Fruit fly (Drosophila melanogaster): ENCODE measurements around the gene CG17026.

The CG17026 gene

DNA sequence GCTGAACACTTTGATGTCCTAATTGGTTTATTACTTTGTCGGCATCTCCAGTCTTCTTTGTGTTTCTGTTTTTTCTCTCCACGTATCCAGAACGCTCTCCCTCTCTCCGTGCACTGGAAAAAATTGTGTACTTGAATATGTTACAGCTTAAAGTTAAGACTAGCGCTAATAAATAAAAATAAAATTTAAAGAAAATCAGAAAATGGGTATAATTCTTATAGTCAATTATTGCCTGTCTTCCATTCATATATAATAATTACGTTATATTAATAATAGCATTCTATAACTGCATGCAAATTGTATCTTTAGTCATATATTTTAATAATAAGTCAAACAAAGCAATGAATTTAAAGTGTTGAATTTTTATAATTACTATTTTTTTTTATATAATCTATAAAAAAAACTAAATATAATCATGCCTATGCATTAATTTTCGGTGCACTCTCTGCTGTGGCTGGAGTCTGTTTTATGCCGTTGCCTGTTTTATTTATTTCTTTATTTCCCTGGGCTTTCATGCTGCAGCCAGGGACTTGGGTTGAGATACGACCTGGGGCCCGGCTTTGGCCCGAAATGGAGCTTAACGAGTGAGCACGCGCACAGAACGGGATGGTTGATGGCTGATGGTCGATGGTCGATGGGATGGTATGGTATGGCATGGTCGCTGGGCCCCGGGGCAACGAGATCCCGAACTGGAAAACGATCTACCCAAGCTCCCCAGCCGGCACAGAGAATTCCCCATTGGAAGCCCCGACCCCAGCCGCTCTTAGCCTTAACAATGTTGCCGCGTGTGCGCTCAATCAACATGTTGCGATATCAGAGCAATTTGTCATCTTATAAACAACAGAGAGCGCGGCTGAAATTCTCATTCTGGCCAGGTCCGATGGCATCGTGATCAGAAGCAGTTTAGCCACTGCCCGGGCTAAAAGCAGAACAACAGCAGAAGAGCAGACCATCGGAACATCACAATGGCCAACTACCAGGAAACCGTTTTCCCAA is 40.9 kb downstream of the CG17026 start (continued):
- TF ChIP-seq CG11456 (GFP tag; IDR thresholded peaks at IDR 0.05) (0 out of 3 replicates have a peak, but pooled peaks have one; percentile 42), CG13287 (GFP tag; IDR thresholded peaks at IDR 0.05; ENCODE audit: partially characterized antibody) (no peak), Pdp1 (GFP tag; optimal IDR thresholded peaks at IDR 0.05) (no peak), CG14050 (GFP tag; IDR thresholded peaks at IDR 0.05) (no peak), Vsx1 (GFP tag; optimal IDR thresholded peaks at IDR 0.05) (no peak), CG12236 (GFP tag; optimal IDR thresholded peaks at IDR 0.05) (no peak), vfl (GFP tag; optimal IDR thresholded peaks at IDR 0.05) (no peak), CG17612 (GFP tag; IDR thresholded peaks at IDR 0.05) (no peak), sug (tag; optimal IDR thresholded peaks at IDR 0.05) (no peak), Oli (tag; optimal IDR thresholded peaks at IDR 0.05) (no peak), CkIIα-i1 (GFP tag; IDR thresholded peaks at IDR 0.05) (no peak), CG34376 (GFP tag; optimal IDR thresholded peaks at IDR 0.05) (no peak), CG31224 (GFP tag; IDR thresholded peaks at IDR 0.05) (no peak), CG14965 (GFP tag; optimal IDR thresholded peaks at IDR 0.05; ENCODE audit: borderline replicate concordance) (no peak), CG8388 (GFP tag; optimal IDR thresholded peaks at IDR 0.05) (peak; percentile 37), emc (GFP tag; optimal IDR thresholded peaks at IDR 0.05) (no peak), Hr51 (GFP tag; optimal IDR thresholded peaks at IDR 0.05) (no peak), CG3847 (GFP tag; IDR thresholded peaks at IDR 0.05) (no peak), oc (tag; optimal IDR thresholded peaks at IDR 0.05) (no peak), bbx (GFP tag; IDR thresholded peaks at IDR 0.05; ENCODE audit: partially characterized antibody) (no peak), klu (GFP tag; IDR thresholded peaks at IDR 0.05) (no peak), CG4707 (GFP tag; optimal IDR thresholded peaks at IDR 0.05) (no peak), crol (GFP tag; IDR thresholded peaks at IDR 0.05) (no peak), gt (GFP tag; IDR thresholded peaks at IDR 0.05) (no peak), MTF-1 (GFP tag; optimal IDR thresholded peaks at IDR 0.05; ENCODE audit: borderline replicate concordance) (no peak), gem (tag; optimal IDR thresholded peaks at IDR 0.05) (peak; percentile 59), CG12071 (GFP tag; optimal IDR thresholded peaks at IDR 0.05) (no peak), sd (tag; optimal IDR thresholded peaks at IDR 0.05) (no peak), HmgD (GFP tag; optimal IDR thresholded peaks at IDR 0.05) (no peak), eve (GFP tag; optimal IDR thresholded peaks at IDR 0.05) (no peak), unc-4 (GFP tag; IDR thresholded peaks at IDR 0.05; ENCODE audit: partially characterized antibody) (no peak), NFAT (GFP tag; IDR thresholded peaks at IDR 0.05) (no peak), CG2120 (GFP tag; optimal IDR thresholded peaks at IDR 0.05) (no peak), sc (optimal IDR thresholded peaks at IDR 0.05) (no peak), sc (GFP tag; optimal IDR thresholded peaks at IDR 0.05) (no peak), gsb-n (tag; optimal IDR thresholded peaks at IDR 0.05) (peak; percentile 34), HHEX (GFP tag; optimal IDR thresholded peaks at IDR 0.05) (no peak), CG6254 (GFP tag; optimal IDR thresholded peaks at IDR 0.05) (no peak), Rx (GFP tag; IDR thresholded peaks at IDR 0.05) (no peak), zen (tag; optimal IDR thresholded peaks at IDR 0.05) (no peak), CG17361 (GFP tag; IDR thresholded peaks at IDR 0.05) (peak; percentile 81), pb (GFP tag; optimal IDR thresholded peaks at IDR 0.05) (no peak), eyg (GFP tag; optimal IDR thresholded peaks at IDR 0.05) (no peak), wdn (GFP tag; IDR thresholded peaks at IDR 0.05) (no peak), Ptx1 (GFP tag; IDR thresholded peaks at IDR 0.05) (no peak), kah (GFP tag; optimal IDR thresholded peaks at IDR 0.05) (no peak), CG11085 (GFP tag; IDR thresholded peaks at IDR 0.05) (no peak), Med (GFP tag) (peak; percentile 8), gce (GFP tag; IDR thresholded peaks at IDR 0.05) (no peak)

Data from whole organism, embryonic.